Worm (Caenorhabditis elegans): ENCODE measurements around the gene idpb-2.
A peak's percentile ranks its signal among the peaks of the same experiment; 100 is the strongest.

The idpb-2 gene

DNA sequence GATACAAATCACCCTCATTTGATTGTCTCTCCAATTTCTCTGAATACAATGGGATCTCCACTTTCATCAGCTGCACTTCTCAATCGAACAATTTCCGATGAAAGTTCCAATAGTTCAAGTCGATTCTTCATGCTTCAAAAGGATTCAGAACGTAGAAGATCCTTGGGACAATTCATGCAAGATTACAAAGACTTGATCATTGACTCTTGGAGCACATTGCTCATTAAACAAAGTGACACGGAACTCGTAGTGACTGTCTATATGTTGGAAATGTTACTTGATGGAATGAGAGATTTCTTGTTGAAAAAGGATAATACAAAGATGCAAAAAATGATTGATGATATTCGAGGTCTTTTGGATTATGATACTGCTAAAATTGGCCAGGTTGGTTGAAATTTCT, 41.5 kb downstream of the idpb-2 start:
- TF ChIP-seq aly-2 (tag; optimal IDR thresholded peaks at IDR 0.05): no peak
- TF ChIP-seq lsy-2 (tag; optimal IDR thresholded peaks at IDR 0.05): no peak
- no peak for TF ChIP-seq unc-130 (tag; optimal IDR thresholded peaks at IDR 0.05)
- TF ChIP-seq ceh-63 (GFP tag; optimal IDR thresholded peaks at IDR 0.05): no peak
- no peak for TF ChIP-seq nhr-77 (tag; optimal IDR thresholded peaks at IDR 0.05)
- TF ChIP-seq lin-13 (GFP tag; optimal IDR thresholded peaks at IDR 0.05): no peak
- TF ChIP-seq aha-1 (tag; optimal IDR thresholded peaks at IDR 0.05): no peak
- TF ChIP-seq Y116A8C.19 (tag; optimal IDR thresholded peaks at IDR 0.05; ENCODE audit: borderline replicate concordance): no peak
- no peak for TF ChIP-seq snu-23 (GFP tag; optimal IDR thresholded peaks at IDR 0.05)
- no peak for TF ChIP-seq ztf-4 (tag; optimal IDR thresholded peaks at IDR 0.05)
- TF ChIP-seq sptf-1 (tag; optimal IDR thresholded peaks at IDR 0.05): no peak

DNA sequence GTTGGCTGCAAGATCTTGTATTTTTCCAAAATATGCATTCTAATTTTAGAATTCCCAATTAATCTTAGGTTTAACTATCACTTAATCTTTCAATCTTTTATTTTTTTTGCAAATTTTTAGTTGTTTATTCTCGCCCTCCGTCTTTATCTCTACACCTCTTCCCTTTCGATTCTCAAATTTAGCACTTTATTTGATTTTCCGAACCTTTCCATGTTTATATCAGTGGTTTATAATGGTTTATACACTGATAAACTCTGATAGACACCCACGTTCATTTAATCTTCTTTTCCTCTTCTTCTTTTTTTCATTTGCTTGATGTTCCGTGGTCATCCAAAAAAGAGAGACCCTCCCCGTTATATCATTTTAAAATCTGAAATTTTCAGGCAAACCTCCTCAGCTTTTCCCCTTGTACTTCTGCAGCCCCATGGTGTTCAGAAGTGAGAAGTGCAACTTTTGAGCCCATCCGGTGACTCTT, 47.0 kb downstream of the idpb-2 start, which contains the start of the genes nsy-1 and F59A6.13:
nsy-1 (plus strand) TSS at position 377 of the 475 bp plus-strand sequence.
F59A6.13 (plus strand) TSS at position 425 of the 475 bp plus-strand sequence.
- peak; percentile 97 for TF ChIP-seq elt-2 (tag; optimal IDR thresholded peaks at IDR 0.05)
- no peak for TF ChIP-seq efl-1 (optimal IDR thresholded peaks at IDR 0.05)
- TF ChIP-seq efl-1 (GFP tag; optimal IDR thresholded peaks at IDR 0.05 in 1 of 2): peak in 1 of 2 experiments; percentile 72
- no peak for TF ChIP-seq Y116A8C.19 (tag; optimal IDR thresholded peaks at IDR 0.05; ENCODE audit: borderline replicate concordance)

DNA sequence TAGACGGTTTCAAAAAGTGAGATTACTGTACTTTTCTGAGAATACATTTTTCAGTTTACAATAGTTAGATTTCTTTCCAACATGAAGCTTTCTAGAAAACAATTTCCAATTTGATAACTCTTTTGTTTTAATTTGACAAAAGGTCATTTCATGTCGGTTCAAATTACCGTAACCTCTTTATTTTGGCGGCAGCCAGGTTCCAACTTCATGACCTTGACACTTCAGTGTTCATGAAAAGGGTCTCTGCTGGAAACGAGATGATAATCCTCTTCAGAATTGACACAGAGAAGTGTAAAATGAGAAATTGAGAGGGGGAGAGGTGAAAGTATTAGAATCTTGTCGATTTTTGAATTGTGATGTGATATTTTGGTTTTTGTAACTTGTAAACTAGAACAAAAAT, 47.9 kb downstream of the idpb-2 start:
- TF ChIP-seq ceh-8 (GFP tag; optimal IDR thresholded peaks at IDR 0.05): no peak
- TF ChIP-seq sptf-1 (tag; optimal IDR thresholded peaks at IDR 0.05): no peak
- TF ChIP-seq zip-4 (GFP tag; optimal IDR thresholded peaks at IDR 0.05): no peak
- no peak for TF ChIP-seq sox-4 (tag; optimal IDR thresholded peaks at IDR 0.05)
- 0 out of 2 replicates have a peak, but pooled peaks have one; percentile 10 for TF ChIP-seq ceh-88 (GFP tag; IDR thresholded peaks at IDR 0.05)
- TF ChIP-seq ces-1 (GFP tag; optimal IDR thresholded peaks at IDR 0.05): no peak
- peak; percentile 35 for TF ChIP-seq blmp-1 (tag; optimal IDR thresholded peaks at IDR 0.05)
- no peak for TF ChIP-seq fos-1 (tag; optimal IDR thresholded peaks at IDR 0.05)
- peak in 1 of 2 experiments; percentile 21 for TF ChIP-seq lsy-2 (tag; optimal IDR thresholded peaks at IDR 0.05)
- TF ChIP-seq lin-14 (GFP tag; optimal IDR thresholded peaks at IDR 0.05): peak; percentile 4
- TF ChIP-seq ets-5 (GFP tag; IDR thresholded peaks at IDR 0.05): no peak
- no peak for TF ChIP-seq egl-27 (tag; optimal IDR thresholded peaks at IDR 0.05)

DNA sequence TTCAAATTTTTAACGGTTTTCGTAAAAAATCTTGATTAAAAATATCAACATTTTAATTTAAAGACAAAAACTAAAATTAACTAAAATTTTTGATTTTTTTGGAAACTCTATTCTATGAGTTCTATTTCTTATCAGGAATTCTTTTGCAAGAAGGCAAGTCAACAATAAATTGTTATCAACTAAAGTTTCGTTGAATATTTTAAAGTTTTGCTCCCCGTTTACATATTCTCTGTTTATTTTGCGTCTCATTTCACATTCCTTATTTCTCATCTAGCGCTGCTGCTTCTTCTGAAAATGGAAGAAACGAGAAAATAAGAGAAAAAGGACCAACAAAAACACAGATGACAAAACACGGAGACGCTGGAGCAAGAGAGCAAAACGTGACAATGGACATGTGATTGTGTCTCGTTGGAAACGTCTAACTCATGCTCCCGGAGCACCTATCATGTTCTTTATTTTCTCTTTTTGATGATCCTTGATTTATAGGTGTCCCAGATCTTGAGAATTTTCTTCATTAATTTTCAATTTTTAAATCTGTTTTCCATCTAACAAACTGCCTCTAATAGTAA, 48.8 kb downstream of the idpb-2 start:
- TF ChIP-seq vab-15 (tag; optimal IDR thresholded peaks at IDR 0.05) (no peak), F16B12.6 (tag; optimal IDR thresholded peaks at IDR 0.05) (no peak), lin-14 (GFP tag; optimal IDR thresholded peaks at IDR 0.05) (peak; percentile 39), nhr-77 (tag; optimal IDR thresholded peaks at IDR 0.05) (no peak), C34B4.2 (tag; optimal IDR thresholded peaks at IDR 0.05) (no peak), ama-1 (optimal IDR thresholded peaks at IDR 0.05) (no peak), snpc-4 (tag; optimal IDR thresholded peaks at IDR 0.05) (no peak), mab-9 (GFP tag; IDR thresholded peaks at IDR 0.05) (no peak), nhr-11 (tag; optimal IDR thresholded peaks at IDR 0.05) (no peak), hlh-4 (tag; optimal IDR thresholded peaks at IDR 0.05) (no peak), elt-3 (tag; optimal IDR thresholded peaks at IDR 0.05) (no peak), unc-62 (GFP tag; optimal IDR thresholded peaks at IDR 0.05) (no peak), aly-2 (tag; optimal IDR thresholded peaks at IDR 0.05) (no peak), ceh-8 (GFP tag; optimal IDR thresholded peaks at IDR 0.05) (no peak), C16A3.4 (tag; optimal IDR thresholded peaks at IDR 0.05) (no peak), efl-1 (optimal IDR thresholded peaks at IDR 0.05) (no peak), efl-1 (GFP tag; optimal IDR thresholded peaks at IDR 0.05 in 1 of 2) (peak in 1 of 2 experiments; percentile 62), elt-2 (tag; optimal IDR thresholded peaks at IDR 0.05) (peak; percentile 88), mep-1 (tag; optimal IDR thresholded peaks at IDR 0.05) (no peak), blmp-1 (tag; optimal IDR thresholded peaks at IDR 0.05) (no peak), aha-1 (tag; optimal IDR thresholded peaks at IDR 0.05) (no peak), unc-30 (tag; optimal IDR thresholded peaks at IDR 0.05) (no peak), nhr-19 (GFP tag; conservative IDR thresholded peaks at IDR 0.05) (0 out of 2 replicates have a peak, but pooled peaks have one; percentile 3), lin-39 (tag; optimal IDR thresholded peaks at IDR 0.05) (no peak), ceh-88 (GFP tag; IDR thresholded peaks at IDR 0.05) (no peak), swsn-7 (tag; optimal IDR thresholded peaks at IDR 0.05) (no peak), lin-35 (GFP tag; optimal IDR thresholded peaks at IDR 0.05) (no peak), nhr-20 (tag; optimal IDR thresholded peaks at IDR 0.05) (peak; percentile 6), lsy-2 (tag; optimal IDR thresholded peaks at IDR 0.05) (peak in 1 of 2 experiments; percentile 5), rnt-1 (tag; optimal IDR thresholded peaks at IDR 0.05) (peak; percentile 21), grh-1 (GFP tag; IDR thresholded peaks at IDR 0.05) (no peak), ces-1 (GFP tag; optimal IDR thresholded peaks at IDR 0.05) (no peak), nhr-71 (tag; optimal IDR thresholded peaks at IDR 0.05) (peak; percentile 29)

Data from whole organism, L1 larva.